Worm (Caenorhabditis elegans) whole organism, L4 larva: ENCODE measurements around the gene hip-1.

ENCODE experiments used
- D1046.2 ChIP-seq: fragments of 200-800 bp; sonication (Bioruptor generic); IDR thresholded peaks from 2 replicates; pipeline ENCODE4 v1.3.6; 2022; ENCODE audit warnings: missing genetic modification characterization, missing compliant biosample characterization
- F37D6.2 ChIP-seq: sonication (generic microtip); optimal IDR thresholded peaks from 2 replicates; lab custom pipeline; 2016; ENCODE audit warnings: mild to moderate bottlenecking, missing genetic modification characterization, missing compliant biosample characterization
- F49E8.2 ChIP-seq: sonication (generic microtip); optimal IDR thresholded peaks from 2 replicates; lab custom pipeline; 2016; ENCODE audit warnings: missing compliant biosample characterization, mild to moderate bottlenecking, missing genetic modification characterization, borderline replicate concordance
- T20F7.1 ChIP-seq: fragments of 200-800 bp; sonication (Bioruptor generic); optimal IDR thresholded peaks from 2 replicates; lab custom pipeline; 2018; ENCODE audit warnings: mild to moderate bottlenecking, missing genetic modification characterization, missing compliant biosample characterization
- Y48G9A.11 ChIP-seq: fragments of 200-800 bp; sonication (Bioruptor generic); IDR thresholded peaks from 2 replicates; pipeline ENCODE4 v1.3.6; 2022; ENCODE audit warnings: missing genetic modification reagents, missing genetic modification characterization, missing compliant biosample characterization
- ZK337.2 ChIP-seq: fragments of 200-800 bp; sonication (Bioruptor generic); IDR thresholded peaks from 2 replicates; pipeline ENCODE4 v1.3.6; 2022; ENCODE audit warnings: missing genetic modification reagents, missing genetic modification characterization, missing compliant biosample characterization
- aha-1 ChIP-seq: fragments of 150-350 bp; peaks from one replicate; lab custom pipeline; 2014; ENCODE audit warnings: missing biosample characterization, missing genetic modification characterization
- arid-1 ChIP-seq: fragments of 200-800 bp; sonication (Bioruptor generic); conservative IDR thresholded peaks from 2 replicates; pipeline ENCODE4 v1.3.6; 2022; ENCODE audit warnings: missing genetic modification reagents, missing genetic modification characterization, missing compliant biosample characterization
- ceh-20 ChIP-seq: fragments of 200-800 bp; sonication (Bioruptor generic); IDR thresholded peaks from 2 replicates; pipeline ENCODE4 v1.3.6; 2022; ENCODE audit warnings: missing genetic modification reagents, missing genetic modification characterization, missing compliant biosample characterization
- ceh-28 ChIP-seq: fragments of 150-350 bp; optimal IDR thresholded peaks from 2 replicates; lab custom pipeline; 2014; ENCODE audit warnings: missing biosample characterization, missing genetic modification reagents, missing genetic modification characterization
- ceh-44 ChIP-seq: fragments of 200-800 bp; sonication (Bioruptor generic); IDR thresholded peaks from 2 replicates; pipeline ENCODE4 v1.3.6; 2022; ENCODE audit warnings: missing genetic modification reagents, missing genetic modification characterization, missing compliant biosample characterization
- ceh-82 ChIP-seq: sonication (generic microtip); optimal IDR thresholded peaks from 2 replicates; lab custom pipeline; 2017; ENCODE audit warnings: missing biosample characterization, missing genetic modification characterization
- duxl-1 ChIP-seq: sonication (generic microtip); optimal IDR thresholded peaks from 2 replicates; lab custom pipeline; 2016; ENCODE audit warnings: mild to moderate bottlenecking, missing genetic modification characterization, moderate library complexity, missing compliant biosample characterization; ENCODE audit not compliant: poor library complexity
- dve-1 ChIP-seq: sonication (generic microtip); optimal IDR thresholded peaks from 2 replicates; lab custom pipeline; 2017; ENCODE audit warnings: antibody characterized with exemption, mild to moderate bottlenecking, missing genetic modification characterization, missing compliant biosample characterization; ENCODE audit not compliant: insufficient read depth
- egl-43 ChIP-seq: fragments of 200-800 bp; sonication (Bioruptor generic); IDR thresholded peaks from 2 replicates; pipeline ENCODE4 v1.3.6; 2022; ENCODE audit warnings: missing genetic modification reagents, missing genetic modification characterization, missing compliant biosample characterization
- gei-8 ChIP-seq: fragments of 200-800 bp; sonication (Bioruptor generic); optimal IDR thresholded peaks from 2 replicates; lab custom pipeline; 2018; ENCODE audit warnings: mild to moderate bottlenecking, missing genetic modification characterization, missing compliant biosample characterization
- hif-1 ChIP-seq, 2 experiments: sonication (generic microtip); optimal IDR thresholded peaks; 2 replicates each; lab custom pipeline; 2016 to 2017; ENCODE audit warnings: missing compliant biosample characterization in 2 of 2, missing genetic modification characterization in 2 of 2, missing genetic modification reagents in 2 of 2, missing genotype in 2 of 2, mild to moderate bottlenecking in 1 of 2
- hmg-1.1 ChIP-seq: fragments of 200-800 bp; sonication (Bioruptor generic); IDR thresholded peaks from 2 replicates; pipeline ENCODE4 v1.3.6; 2022; ENCODE audit warnings: missing genetic modification reagents, missing genetic modification characterization, missing compliant biosample characterization
- jun-1 ChIP-seq: fragments of 150-350 bp; optimal IDR thresholded peaks from 2 replicates; lab custom pipeline; 2014; ENCODE audit warnings: missing biosample characterization, missing genetic modification reagents, missing genetic modification characterization
- lim-7 ChIP-seq: fragments of 200-800 bp; sonication (Bioruptor generic); IDR thresholded peaks from 2 replicates; pipeline ENCODE4 v1.3.6; 2022; ENCODE audit warnings: missing genetic modification characterization, missing compliant biosample characterization
- lin-15B ChIP-seq: fragments of 150-350 bp; sonication (generic microtip); optimal IDR thresholded peaks from 3 replicates; lab custom pipeline; 2014; ENCODE audit warnings: missing biosample characterization, missing genetic modification characterization
- lin-38 ChIP-seq: fragments of 200-800 bp; sonication (Bioruptor generic); IDR thresholded peaks from 2 replicates; pipeline ENCODE4 v1.3.6; 2022; ENCODE audit warnings: missing genetic modification reagents, missing genetic modification characterization, missing compliant biosample characterization
- mdl-1 ChIP-seq, 2 experiments: fragments of 150-350 bp in 1 of 2; sonication (generic microtip) in 1 of 2; optimal IDR thresholded peaks; 2 replicates each; lab custom pipeline; 2014 to 2017; ENCODE audit warnings: missing biosample characterization in 2 of 2, missing genetic modification characterization in 2 of 2
- mep-1 ChIP-seq: fragments of 150-350 bp; sonication (generic microtip); optimal IDR thresholded peaks from 3 replicates; lab custom pipeline; 2014; ENCODE audit warnings: missing biosample characterization, missing genetic modification characterization
- mxl-2 ChIP-seq: fragments of 200-800 bp; sonication (Bioruptor generic); conservative IDR thresholded peaks from 2 replicates; pipeline ENCODE4 v1.3.6; 2022; ENCODE audit warnings: missing genetic modification reagents, missing genetic modification characterization, missing compliant biosample characterization
- nhr-10 ChIP-seq: fragments of 150-350 bp; optimal IDR thresholded peaks from 2 replicates; lab custom pipeline; 2014; ENCODE audit warnings: missing biosample characterization, missing genetic modification characterization
- nhr-111 ChIP-seq: fragments of 200-800 bp; sonication (Bioruptor generic); optimal IDR thresholded peaks from 2 replicates; lab custom pipeline; 2018; ENCODE audit warnings: mild to moderate bottlenecking, missing genetic modification characterization, missing compliant biosample characterization
- nhr-25 ChIP-seq: sonication (generic microtip); optimal IDR thresholded peaks from 2 replicates; lab custom pipeline; 2017; ENCODE audit warnings: missing genetic modification characterization, mild to moderate bottlenecking, missing compliant biosample characterization, antibody characterized with exemption, moderate library complexity, borderline replicate concordance; ENCODE audit not compliant: insufficient read depth
- nhr-42 ChIP-seq: fragments of 200-800 bp; sonication (Bioruptor generic); IDR thresholded peaks from 2 replicates; pipeline ENCODE4 v1.3.6; 2022; ENCODE audit warnings: missing genetic modification characterization, missing compliant biosample characterization
- php-3 ChIP-seq: fragments of 200-800 bp; sonication (Bioruptor generic); IDR thresholded peaks from 2 replicates; pipeline ENCODE4 v1.3.6; 2022; ENCODE audit warnings: missing genetic modification reagents, missing genetic modification characterization, missing compliant biosample characterization
- saeg-2 ChIP-seq: fragments of 200-800 bp; sonication (Bioruptor generic); IDR thresholded peaks from 2 replicates; pipeline ENCODE4 v1.3.6; 2022; ENCODE audit warnings: missing genetic modification reagents, missing genetic modification characterization, missing compliant biosample characterization
- set-16 ChIP-seq: fragments of 200-800 bp; sonication (Bioruptor generic); IDR thresholded peaks from 2 replicates; pipeline ENCODE4 v1.3.6; 2022; ENCODE audit warnings: missing genetic modification reagents, missing genetic modification characterization, missing compliant biosample characterization
- spr-1 ChIP-seq: sonication (generic microtip); optimal IDR thresholded peaks from 2 replicates; lab custom pipeline; 2016; ENCODE audit warnings: mild to moderate bottlenecking, missing genetic modification characterization, missing compliant biosample characterization
- tag-97 ChIP-seq: fragments of 200-800 bp; sonication (Bioruptor generic); IDR thresholded peaks from 2 replicates; pipeline ENCODE4 v1.3.6; 2022; ENCODE audit warnings: missing genetic modification characterization, missing compliant biosample characterization
- unc-39 ChIP-seq: sonication (generic microtip); optimal IDR thresholded peaks from 2 replicates; lab custom pipeline; 2017; ENCODE audit warnings: missing biosample characterization, missing genetic modification characterization
- unc-62 ChIP-seq, 3 experiments: fragments of 150-350 bp in 1 of 3; sonication (generic microtip); optimal IDR thresholded peaks in 2 of 3; peaks in 1 of 3; 1 replicate in 1 of 3; 2 replicates in 2 of 3; lab custom pipeline; 2014 to 2017; ENCODE audit warnings: missing biosample characterization in 3 of 3, missing genetic modification characterization in 3 of 3, missing genetic modification reagents in 3 of 3, missing genotype in 1 of 3
- zfp-3 ChIP-seq: fragments of 200-800 bp; sonication (Bioruptor generic); conservative IDR thresholded peaks from 2 replicates; pipeline ENCODE4 v1.3.6; 2022; ENCODE audit warnings: missing genetic modification reagents, missing genetic modification characterization, missing compliant biosample characterization
- zip-2 ChIP-seq: fragments of 150-350 bp; optimal IDR thresholded peaks from 2 replicates; lab custom pipeline; 2014; ENCODE audit warnings: missing biosample characterization, missing genetic modification characterization

Gene hip-1

ce11 chrIII:13652010-13652409, 29.7 kb upstream of the hip-1 start:
- no peak for TF ChIP-seq nhr-111
- no peak for TF ChIP-seq ceh-28
- peak; percentile 91 for TF ChIP-seq aha-1
- 0 out of 2 replicates have a peak, but pooled peaks have one; percentile 26 for TF ChIP-seq php-3 (GFP tag; lab: Robert Waterston, UW)
- TF ChIP-seq set-16 (GFP tag; lab: Robert Waterston, UW) = peak; percentile 39; the same call in 1 of the 2 replicates

ce11 chrIII:13651414-13651813, 29.1 kb upstream of the hip-1 start:
- TF ChIP-seq unc-39 (tag; lab: Kevin White, UChicago) (no peak), mep-1 (tag; lab: Kevin White, UChicago) (no peak), tag-97 (GFP tag; lab: Robert Waterston, UW) (no peak), nhr-111 (no peak), set-16 (GFP tag; lab: Robert Waterston, UW) (peak; percentile 94), F49E8.2 (no peak)

DNA sequence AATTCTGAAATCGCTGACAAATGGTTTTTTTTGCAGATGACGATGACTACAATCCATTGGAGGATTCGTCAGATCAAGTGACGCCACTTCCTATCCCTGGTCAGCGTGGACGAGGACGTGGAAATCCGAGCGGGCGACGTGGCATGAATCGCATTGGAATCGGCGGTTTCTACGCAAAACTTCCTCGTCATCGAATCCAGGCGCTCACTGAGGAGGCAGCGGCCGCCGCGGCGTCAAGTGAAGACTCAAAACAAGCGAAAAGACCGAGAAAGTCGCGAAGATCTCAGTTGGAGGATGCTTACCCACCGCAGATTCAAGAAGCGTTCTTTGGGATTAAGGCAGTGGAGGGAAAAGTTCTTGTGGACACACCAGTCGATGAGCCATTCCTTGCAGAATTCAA, 26.2 kb upstream of the hip-1 start:
- TF ChIP-seq lin-38 (GFP tag; lab: Robert Waterston, UW) (no peak), set-16 (GFP tag; lab: Robert Waterston, UW) (peak; percentile 68), ceh-82 (tag; lab: Kevin White, UChicago) (no peak), unc-62 (GFP tag; optimal IDR thresholded peaks at IDR 0.05 in 1 of 2; lab: Kevin White, UChicago) (peak in 1 of 2 experiments; percentile 42), unc-62 (tag; optimal IDR thresholded peaks at IDR 0.05; lab: Kevin White, UChicago) (no peak), ceh-44 (GFP tag; lab: Robert Waterston, UW) (0 out of 2 replicates have a peak, but pooled peaks have one; percentile 14), hmg-1.1 (GFP tag; lab: Robert Waterston, UW) (no peak), mxl-2 (no peak)
- TF ChIP-seq, all 104 proteins: peak for 3

ce11 chrIII:13645885-13646488, 23.7 kb upstream of the hip-1 start:
- TF ChIP-seq egl-43 (GFP tag; lab: Robert Waterston, UW) (peak; percentile 50; the same call in 1 of the 2 replicates), duxl-1 (tag; lab: Kevin White, UChicago) (no peak), lim-7 (GFP tag; lab: Robert Waterston, UW) (0 out of 2 replicates have a peak, but pooled peaks have one; percentile 31), set-16 (GFP tag; lab: Robert Waterston, UW) (peak; percentile 90), Y48G9A.11 (GFP tag; lab: Robert Waterston, UW) (no peak), D1046.2 (0 out of 2 replicates have a peak, but pooled peaks have one; percentile 33)
- TF ChIP-seq, all 104 proteins: peak for 4

ce11 chrIII:13644279-13644678, 22.0 kb upstream of the hip-1 start:
- TF ChIP-seq set-16 (GFP tag; lab: Robert Waterston, UW) (peak; percentile 59), mdl-1 (tag; optimal IDR thresholded peaks at IDR 0.05; lab: Kevin White, UChicago) (no peak)

DNA sequence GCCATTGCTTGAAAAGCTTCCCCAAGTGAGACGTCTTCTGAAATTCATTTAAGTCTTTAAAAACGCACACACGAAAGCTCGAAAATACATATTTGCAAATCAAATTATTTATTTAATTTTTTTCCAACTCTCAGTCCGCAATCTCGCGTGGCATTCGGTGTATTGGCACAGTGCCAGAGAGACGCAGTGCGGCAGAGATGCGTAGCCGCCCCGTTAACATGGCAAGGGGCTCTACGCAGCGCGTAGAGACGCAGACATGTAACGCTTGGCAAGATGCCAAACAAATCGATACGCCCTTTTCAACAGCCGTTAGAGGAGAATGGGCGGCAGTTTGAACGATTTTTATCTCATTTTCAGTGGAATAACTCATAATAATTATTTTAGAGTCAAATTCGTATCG, 21.2 kb upstream of the hip-1 start, which contains the start of the genes drr-2 and set-16:
Gene drr-2 (minus strand): TSS at position 37 of the 400 bp plus-strand sequence.
Gene set-16 (plus strand): TSS at position 383 of the 400 bp plus-strand sequence.
- TF ChIP-seq spr-1 (tag; lab: Kevin White, UChicago) (peak; percentile 96), set-16 (GFP tag; lab: Robert Waterston, UW) (peak; percentile 85), nhr-10 (peak; percentile 94), saeg-2 (GFP tag; lab: Robert Waterston, UW) (peak; percentile 97), ZK337.2 (0 out of 2 replicates have a peak, but pooled peaks have one; percentile 51), F37D6.2 (tag; lab: Kevin White, UChicago) (peak; percentile 96), lin-15B (peak; percentile 95), T20F7.1 (GFP tag; lab: Kevin White, UChicago) (no peak), arid-1 (GFP tag; lab: Robert Waterston, UW) (peak; percentile 96), egl-43 (GFP tag; lab: Robert Waterston, UW) (peak; percentile 97), nhr-25 (tag; lab: Kevin White, UChicago) (peak; percentile 98), php-3 (GFP tag; lab: Robert Waterston, UW) (peak; percentile 93), gei-8 (peak; percentile 87), nhr-42 (GFP tag; lab: Robert Waterston, UW) (peak; percentile 98), zfp-3 (peak; percentile 99), zip-2 (tag; lab: Kevin White, UChicago) (peak; percentile 83), mxl-2 (peak; percentile 88), dve-1 (tag; lab: Kevin White, UChicago) (peak; percentile 100), jun-1 (tag; lab: Kevin White, UChicago) (peak; percentile 96), ceh-20 (GFP tag; lab: Robert Waterston, UW) (peak; percentile 99), hif-1 (tag; optimal IDR thresholded peaks at IDR 0.05; lab: Kevin White, UChicago) (peak; percentile 87 to 93)
